Worm (Caenorhabditis elegans) whole organism, L3 larva: ENCODE measurements around the gene F39F10.5.

Source experiments
- aly-2 ChIP-seq: fragments of 150-350 bp; optimal IDR thresholded peaks from 2 replicates; lab custom pipeline; 2014; ENCODE audit warnings: missing biosample characterization, missing genetic modification characterization
- elt-3 ChIP-seq, 3 experiments: fragments of 150-350 bp in 1 of 3; sonication (generic microtip) in 2 of 3; optimal IDR thresholded peaks; 2 replicates in 2 of 3; 4 replicates in 1 of 3; lab custom pipeline; 2014 to 2017; ENCODE audit warnings: missing biosample characterization in 3 of 3, missing genetic modification characterization in 3 of 3
- lin-39 ChIP-seq: fragments of 150-350 bp; optimal IDR thresholded peaks from 2 replicates; lab custom pipeline; 2018; ENCODE audit warnings: missing biosample characterization, missing genetic modification reagents, missing genetic modification characterization
- nhr-11 ChIP-seq: fragments of 150-350 bp; optimal IDR thresholded peaks from 2 replicates; lab custom pipeline; 2014; ENCODE audit warnings: missing biosample characterization, missing genetic modification characterization
- nhr-25 ChIP-seq: sonication (generic microtip); optimal IDR thresholded peaks from 2 replicates; lab custom pipeline; 2017; ENCODE audit warnings: missing biosample characterization, missing genetic modification characterization
- nhr-76 ChIP-seq: fragments of 150-350 bp; sonication (generic microtip); optimal IDR thresholded peaks from 5 replicates; lab custom pipeline; 2014; ENCODE audit warnings: missing biosample characterization, missing genetic modification characterization
- tbx-2 ChIP-seq: sonication (generic microtip); optimal IDR thresholded peaks from 2 replicates; lab custom pipeline; 2016; ENCODE audit warnings: mild to moderate bottlenecking, missing genetic modification characterization, missing compliant biosample characterization
- unc-39 ChIP-seq: sonication (generic microtip); optimal IDR thresholded peaks from 4 replicates; lab custom pipeline; 2017; ENCODE audit warnings: missing biosample characterization, missing genetic modification characterization

DNA sequence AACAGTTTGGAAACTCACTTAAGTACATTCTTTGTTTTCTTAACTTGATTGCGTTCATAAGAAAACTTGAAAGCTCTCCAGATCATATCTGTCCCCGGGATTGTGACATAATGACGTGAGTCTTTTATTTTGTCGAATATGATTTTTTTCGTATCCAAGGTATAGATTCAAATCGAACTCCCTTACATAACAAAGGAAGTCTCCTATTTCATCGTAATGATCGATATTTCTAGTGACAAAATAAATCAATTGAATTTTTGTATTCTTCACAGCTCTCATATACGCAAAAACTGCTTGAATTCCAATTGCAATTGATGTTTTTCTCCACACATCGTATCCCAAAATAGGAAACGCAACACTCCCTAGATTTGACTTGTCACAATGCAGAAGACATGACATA, 10.9 kb downstream of the F39F10.5 start:
- TF ChIP-seq lin-39 = no peak
- no peak for TF ChIP-seq nhr-76 (tag; lab: Kevin White, UChicago)
- no peak for TF ChIP-seq tbx-2
- no peak for TF ChIP-seq aly-2 (tag; lab: Kevin White, UChicago)
- no peak for TF ChIP-seq elt-3 (tag; optimal IDR thresholded peaks at IDR 0.05; lab: Kevin White, UChicago)
- TF ChIP-seq nhr-11 = no peak
- TF ChIP-seq unc-39 = no peak
- TF ChIP-seq nhr-25 (tag; lab: Kevin White, UChicago) = no peak
